Worm (Caenorhabditis elegans) whole organism, L4 larva: Measurements from ENCODE around the gene T16G1.5.

Source experiments
- F26F4.8 ChIP-seq: fragments of 200-800 bp; sonication (Bioruptor generic); conservative IDR thresholded peaks from 2 replicates; pipeline ENCODE4 v1.3.6; 2022; ENCODE audit warnings: missing genetic modification characterization, missing compliant biosample characterization
- F37D6.2 ChIP-seq: sonication (generic microtip); optimal IDR thresholded peaks from 2 replicates; lab custom pipeline; 2016; ENCODE audit warnings: mild to moderate bottlenecking, missing genetic modification characterization, missing compliant biosample characterization
- T20F7.1 ChIP-seq: fragments of 200-800 bp; sonication (Bioruptor generic); optimal IDR thresholded peaks from 2 replicates; lab custom pipeline; 2018; ENCODE audit warnings: mild to moderate bottlenecking, missing genetic modification characterization, missing compliant biosample characterization
- Y75B8A.6 ChIP-seq: fragments of 200-800 bp; sonication (Bioruptor generic); IDR thresholded peaks from 2 replicates; pipeline ENCODE4 v1.3.6; 2022; ENCODE audit warnings: missing genetic modification reagents, missing genetic modification characterization, missing compliant biosample characterization
- aly-2 ChIP-seq: sonication (generic microtip); optimal IDR thresholded peaks from 2 replicates; lab custom pipeline; 2018; ENCODE audit warnings: missing biosample characterization, missing genetic modification characterization
- attf-4 ChIP-seq: sonication (generic microtip); optimal IDR thresholded peaks from 3 replicates; lab custom pipeline; 2017; ENCODE audit warnings: missing biosample characterization, missing genetic modification characterization
- ceh-32 ChIP-seq: sonication (generic microtip); optimal IDR thresholded peaks from 2 replicates; lab custom pipeline; 2016; ENCODE audit warnings: mild to moderate bottlenecking, missing genetic modification characterization, missing compliant biosample characterization; ENCODE audit not compliant: poor library complexity
- ceh-44 ChIP-seq: fragments of 200-800 bp; sonication (Bioruptor generic); IDR thresholded peaks from 2 replicates; pipeline ENCODE4 v1.3.6; 2022; ENCODE audit warnings: missing genetic modification reagents, missing genetic modification characterization, missing compliant biosample characterization
- ceh-82 ChIP-seq: sonication (generic microtip); optimal IDR thresholded peaks from 2 replicates; lab custom pipeline; 2017; ENCODE audit warnings: missing biosample characterization, missing genetic modification characterization
- ces-1 ChIP-seq: fragments of 150-350 bp; sonication (generic microtip); optimal IDR thresholded peaks from 4 replicates; lab custom pipeline; 2014; ENCODE audit warnings: missing biosample characterization, missing genetic modification reagents, missing genetic modification characterization
- cey-2 ChIP-seq: sonication (generic microtip); optimal IDR thresholded peaks from 3 replicates; lab custom pipeline; 2017; ENCODE audit warnings: missing genetic modification characterization, mild to moderate bottlenecking, missing compliant biosample characterization, antibody characterized with exemption, borderline replicate concordance; ENCODE audit not compliant: insufficient read depth
- daf-12 ChIP-seq: fragments of 150-350 bp; optimal IDR thresholded peaks from 2 replicates; lab custom pipeline; 2014; ENCODE audit warnings: missing biosample characterization, missing genetic modification reagents, missing genetic modification characterization
- daf-16 ChIP-seq, 3 experiments: sonication (generic microtip); optimal IDR thresholded peaks; 2 replicates each; lab custom pipeline; 2016 to 2017; ENCODE audit warnings: missing genetic modification characterization in 3 of 3, missing genetic modification reagents in 3 of 3, mild to moderate bottlenecking in 2 of 3, missing compliant biosample characterization in 2 of 3, missing biosample characterization in 1 of 3, moderate library complexity in 1 of 3
- daf-19 ChIP-seq: fragments of 200-800 bp; sonication (Bioruptor generic); conservative IDR thresholded peaks from 2 replicates; pipeline ENCODE4 v1.3.6; 2022; ENCODE audit warnings: missing genetic modification characterization, missing compliant biosample characterization
- daf-8 ChIP-seq: fragments of 200-800 bp; sonication (Bioruptor generic); IDR thresholded peaks from 2 replicates; pipeline ENCODE4 v1.3.6; 2022; ENCODE audit warnings: missing genetic modification characterization, missing compliant biosample characterization
- dmd-6 ChIP-seq: fragments of 200-800 bp; sonication (Bioruptor generic); IDR thresholded peaks from 2 replicates; pipeline ENCODE4 v1.3.6; 2022; ENCODE audit warnings: missing genetic modification reagents, missing genetic modification characterization, missing compliant biosample characterization
- dpl-1 ChIP-seq: fragments of 150-350 bp; optimal IDR thresholded peaks from 2 replicates; lab custom pipeline; 2014; ENCODE audit warnings: missing biosample characterization, missing genetic modification reagents, missing genetic modification characterization
- egl-43 ChIP-seq: fragments of 200-800 bp; sonication (Bioruptor generic); IDR thresholded peaks from 2 replicates; pipeline ENCODE4 v1.3.6; 2022; ENCODE audit warnings: missing genetic modification reagents, missing genetic modification characterization, missing compliant biosample characterization
- fos-1 ChIP-seq: fragments of 150-350 bp; optimal IDR thresholded peaks from 2 replicates; lab custom pipeline; 2014; ENCODE audit warnings: missing biosample characterization, missing genetic modification characterization
- hif-1 ChIP-seq, 2 experiments: sonication (generic microtip); optimal IDR thresholded peaks; 2 replicates each; lab custom pipeline; 2016 to 2017; ENCODE audit warnings: missing compliant biosample characterization in 2 of 2, missing genetic modification characterization in 2 of 2, missing genetic modification reagents in 2 of 2, missing genotype in 2 of 2, mild to moderate bottlenecking in 1 of 2
- hlh-30 ChIP-seq: sonication (generic microtip); optimal IDR thresholded peaks from 2 replicates; lab custom pipeline; 2017; ENCODE audit warnings: antibody characterized with exemption, mild to moderate bottlenecking, missing genetic modification characterization, missing compliant biosample characterization; ENCODE audit not compliant: insufficient read depth
- hmg-1.1 ChIP-seq: fragments of 200-800 bp; sonication (Bioruptor generic); IDR thresholded peaks from 2 replicates; pipeline ENCODE4 v1.3.6; 2022; ENCODE audit warnings: missing genetic modification reagents, missing genetic modification characterization, missing compliant biosample characterization
- lim-7 ChIP-seq: fragments of 200-800 bp; sonication (Bioruptor generic); IDR thresholded peaks from 2 replicates; pipeline ENCODE4 v1.3.6; 2022; ENCODE audit warnings: missing genetic modification characterization, missing compliant biosample characterization
- lin-1 ChIP-seq: fragments of 200-800 bp; sonication (Bioruptor generic); IDR thresholded peaks from 2 replicates; pipeline ENCODE4 v1.3.6; 2022; ENCODE audit warnings: missing genetic modification reagents, missing genetic modification characterization, missing compliant biosample characterization
- lin-38 ChIP-seq: fragments of 200-800 bp; sonication (Bioruptor generic); IDR thresholded peaks from 2 replicates; pipeline ENCODE4 v1.3.6; 2022; ENCODE audit warnings: missing genetic modification reagents, missing genetic modification characterization, missing compliant biosample characterization
- lir-3 ChIP-seq: sonication (generic microtip); optimal IDR thresholded peaks from 2 replicates; lab custom pipeline; 2016; ENCODE audit warnings: mild to moderate bottlenecking, missing genetic modification characterization, missing compliant biosample characterization
- madf-9 ChIP-seq: fragments of 200-800 bp; sonication (Bioruptor generic); conservative IDR thresholded peaks from 2 replicates; pipeline ENCODE4 v1.3.6; 2022; ENCODE audit warnings: missing genetic modification reagents, missing genetic modification characterization, missing compliant biosample characterization
- mep-1 ChIP-seq: fragments of 150-350 bp; sonication (generic microtip); optimal IDR thresholded peaks from 3 replicates; lab custom pipeline; 2014; ENCODE audit warnings: missing biosample characterization, missing genetic modification characterization
- mes-2 ChIP-seq: sonication (generic microtip); optimal IDR thresholded peaks from 2 replicates; lab custom pipeline; 2016; ENCODE audit warnings: missing genotype, mild to moderate bottlenecking, missing genetic modification characterization, missing compliant biosample characterization; ENCODE audit not compliant: poor library complexity, severe bottlenecking
- mxl-2 ChIP-seq: fragments of 200-800 bp; sonication (Bioruptor generic); conservative IDR thresholded peaks from 2 replicates; pipeline ENCODE4 v1.3.6; 2022; ENCODE audit warnings: missing genetic modification reagents, missing genetic modification characterization, missing compliant biosample characterization
- mxl-3 ChIP-seq: fragments of 200-800 bp; sonication (Bioruptor generic); optimal IDR thresholded peaks from 2 replicates; lab custom pipeline; 2018; ENCODE audit warnings: mild to moderate bottlenecking, missing genetic modification characterization, missing compliant biosample characterization
- nhr-10 ChIP-seq: fragments of 150-350 bp; optimal IDR thresholded peaks from 2 replicates; lab custom pipeline; 2014; ENCODE audit warnings: missing biosample characterization, missing genetic modification characterization
- nhr-102 ChIP-seq: sonication (generic microtip); optimal IDR thresholded peaks from 2 replicates; lab custom pipeline; 2016; ENCODE audit warnings: mild to moderate bottlenecking, missing genetic modification characterization, moderate library complexity, missing compliant biosample characterization
- nhr-111 ChIP-seq: fragments of 200-800 bp; sonication (Bioruptor generic); optimal IDR thresholded peaks from 2 replicates; lab custom pipeline; 2018; ENCODE audit warnings: mild to moderate bottlenecking, missing genetic modification characterization, missing compliant biosample characterization
- nhr-237 ChIP-seq: sonication (generic microtip); optimal IDR thresholded peaks from 2 replicates; lab custom pipeline; 2017; ENCODE audit warnings: missing biosample characterization, missing genetic modification characterization
- nhr-28 ChIP-seq: fragments of 150-350 bp; optimal IDR thresholded peaks from 2 replicates; lab custom pipeline; 2014; ENCODE audit warnings: missing biosample characterization, missing genetic modification characterization
- nhr-42 ChIP-seq: fragments of 200-800 bp; sonication (Bioruptor generic); IDR thresholded peaks from 2 replicates; pipeline ENCODE4 v1.3.6; 2022; ENCODE audit warnings: missing genetic modification characterization, missing compliant biosample characterization
- nhr-6 ChIP-seq: fragments of 150-350 bp; optimal IDR thresholded peaks from 2 replicates; lab custom pipeline; 2014; ENCODE audit warnings: missing biosample characterization, missing genetic modification characterization
- nhr-77 ChIP-seq: fragments of 150-350 bp; optimal IDR thresholded peaks from 2 replicates; lab custom pipeline; 2014; ENCODE audit warnings: missing biosample characterization, missing genetic modification characterization
- pha-4 ChIP-seq, 2 experiments: fragments of 150-350 bp in 1 of 2; fragments of 200-800 bp in 1 of 2; sonication (Bioruptor generic) in 1 of 2; IDR thresholded peaks in 1 of 2; optimal IDR thresholded peaks in 1 of 2; 2 replicates each; pipeline versions ENCODE4 v1.3.6 to Lab custom; 2014 to 2022; ENCODE audit warnings: missing genetic modification characterization in 2 of 2, missing genetic modification reagents in 2 of 2, missing biosample characterization in 1 of 2, missing compliant biosample characterization in 1 of 2
- rbr-2 ChIP-seq: sonication (generic microtip); optimal IDR thresholded peaks from 2 replicates; lab custom pipeline; 2016; ENCODE audit warnings: missing genotype, missing genetic modification characterization, missing compliant biosample characterization
- saeg-2 ChIP-seq: fragments of 200-800 bp; sonication (Bioruptor generic); IDR thresholded peaks from 2 replicates; pipeline ENCODE4 v1.3.6; 2022; ENCODE audit warnings: missing genetic modification reagents, missing genetic modification characterization, missing compliant biosample characterization
- sdz-12 ChIP-seq: fragments of 200-800 bp; sonication (Bioruptor generic); optimal IDR thresholded peaks from 2 replicates; lab custom pipeline; 2018; ENCODE audit warnings: mild to moderate bottlenecking, missing genetic modification characterization, missing compliant biosample characterization
- snpc-4 ChIP-seq: fragments of 150-350 bp; optimal IDR thresholded peaks from 2 replicates; lab custom pipeline; 2014; ENCODE audit warnings: missing biosample characterization, missing genetic modification characterization
- spr-1 ChIP-seq: sonication (generic microtip); optimal IDR thresholded peaks from 2 replicates; lab custom pipeline; 2016; ENCODE audit warnings: mild to moderate bottlenecking, missing genetic modification characterization, missing compliant biosample characterization
- tra-1 ChIP-seq: fragments of 200-800 bp; sonication (Bioruptor generic); IDR thresholded peaks from 2 replicates; pipeline ENCODE4 v1.3.6; 2022; ENCODE audit warnings: missing genetic modification reagents, missing genetic modification characterization, missing compliant biosample characterization
- zag-1 ChIP-seq: fragments of 150-350 bp; optimal IDR thresholded peaks from 2 replicates; lab custom pipeline; 2014; ENCODE audit warnings: missing biosample characterization, missing genetic modification characterization
- zfp-3 ChIP-seq: fragments of 200-800 bp; sonication (Bioruptor generic); conservative IDR thresholded peaks from 2 replicates; pipeline ENCODE4 v1.3.6; 2022; ENCODE audit warnings: missing genetic modification reagents, missing genetic modification characterization, missing compliant biosample characterization
- zip-11 ChIP-seq: fragments of 200-800 bp; sonication (Bioruptor generic); IDR thresholded peaks from 2 replicates; pipeline ENCODE4 v1.3.6; 2022; ENCODE audit warnings: missing genetic modification characterization, missing compliant biosample characterization
- zip-2 ChIP-seq: fragments of 150-350 bp; optimal IDR thresholded peaks from 2 replicates; lab custom pipeline; 2014; ENCODE audit warnings: missing biosample characterization, missing genetic modification characterization
- ztf-11 ChIP-seq: fragments of 150-350 bp; optimal IDR thresholded peaks from 2 replicates; lab custom pipeline; 2014; ENCODE audit warnings: missing biosample characterization, missing genetic modification characterization

Gene T16G1.5

DNA sequence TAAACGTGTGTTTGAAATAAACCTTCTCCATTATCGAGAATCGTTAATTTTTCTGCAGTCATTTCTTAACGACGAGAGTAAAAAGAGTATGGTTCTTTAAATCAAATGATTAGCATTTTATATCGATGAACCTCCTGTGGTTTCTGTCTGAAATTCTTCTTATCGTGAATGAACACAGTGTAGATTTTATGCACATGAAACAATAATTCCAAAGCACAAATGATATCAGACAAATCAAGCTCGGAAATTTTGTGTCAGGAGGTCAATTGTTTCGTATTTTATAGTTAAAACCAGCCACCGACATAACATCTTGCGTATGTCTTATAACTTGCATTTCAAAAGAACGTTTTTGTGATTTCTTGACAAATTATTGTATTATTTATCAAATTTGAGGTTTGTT, 2.3 kb downstream of the T16G1.5 start, which contains the start of gene T16G1.6 (continued):
- TF ChIP-seq zip-11 (GFP tag; lab: Robert Waterston, UW) (no peak), hmg-1.1 (GFP tag; lab: Robert Waterston, UW) (no peak), snpc-4 (no peak), pha-4 (GFP tag; IDR thresholded peaks at IDR 0.05; lab: Robert Waterston, UW) (no peak), pha-4 (tag; optimal IDR thresholded peaks at IDR 0.05; lab: Kevin White, UChicago) (no peak), hif-1 (tag; optimal IDR thresholded peaks at IDR 0.05; lab: Kevin White, UChicago) (no peak), tra-1 (GFP tag; lab: Robert Waterston, UW) (no peak), nhr-28 (tag; lab: Kevin White, UChicago) (peak; percentile 97), ces-1 (GFP tag; lab: Kevin White, UChicago) (no peak), nhr-77 (tag; lab: Kevin White, UChicago) (peak; percentile 80), mep-1 (tag; lab: Kevin White, UChicago) (no peak), F26F4.8 (GFP tag; lab: Robert Waterston, UW) (no peak), madf-9 (GFP tag; lab: Robert Waterston, UW) (no peak), aly-2 (no peak), attf-4 (no peak), fos-1 (tag; lab: Kevin White, UChicago) (no peak), lim-7 (GFP tag; lab: Robert Waterston, UW) (no peak), daf-8 (GFP tag; lab: Robert Waterston, UW) (no peak), lir-3 (no peak), dmd-6 (GFP tag; lab: Robert Waterston, UW) (peak; percentile 86), mxl-3 (GFP tag; lab: Kevin White, UChicago) (no peak), egl-43 (GFP tag; lab: Robert Waterston, UW) (no peak), nhr-42 (GFP tag; lab: Robert Waterston, UW) (no peak), mxl-2 (GFP tag; lab: Robert Waterston, UW) (no peak), T20F7.1 (GFP tag; lab: Kevin White, UChicago) (no peak), saeg-2 (no peak), daf-12 (tag; lab: Kevin White, UChicago) (no peak), daf-16 (GFP tag; optimal IDR thresholded peaks at IDR 0.05; lab: Kevin White, UChicago) (no peak), daf-16 (tag; optimal IDR thresholded peaks at IDR 0.05; lab: Kevin White, UChicago) (peak; percentile 38), Y75B8A.6 (GFP tag; lab: Robert Waterston, UW) (no peak), spr-1 (tag; lab: Kevin White, UChicago) (no peak), F37D6.2 (tag; lab: Kevin White, UChicago) (no peak), lin-1 (no peak), rbr-2 (tag; lab: Kevin White, UChicago) (no peak), sdz-12 (GFP tag; lab: Kevin White, UChicago) (no peak), nhr-10 (tag; lab: Kevin White, UChicago) (no peak), hlh-30 (tag; lab: Kevin White, UChicago) (peak; percentile 25), nhr-237 (tag; lab: Kevin White, UChicago) (no peak), zag-1 (tag; lab: Kevin White, UChicago) (no peak), nhr-102 (peak; percentile 71), ztf-11 (tag; lab: Kevin White, UChicago) (no peak), cey-2 (no peak), ceh-44 (GFP tag; lab: Robert Waterston, UW) (no peak), mes-2 (tag; lab: Kevin White, UChicago) (no peak), nhr-6 (tag; lab: Kevin White, UChicago) (no peak), ceh-82 (tag; lab: Kevin White, UChicago) (no peak), lin-38 (GFP tag; lab: Robert Waterston, UW) (no peak), zfp-3 (GFP tag; lab: Robert Waterston, UW) (no peak), nhr-111 (GFP tag; lab: Kevin White, UChicago) (no peak), daf-19 (GFP tag; lab: Robert Waterston, UW) (no peak), dpl-1 (GFP tag; lab: Kevin White, UChicago) (no peak), zip-2 (tag; lab: Kevin White, UChicago) (no peak), ceh-32 (tag; lab: Kevin White, UChicago) (no peak)
